Fruit fly (Drosophila melanogaster) whole organism, embryonic: ENCODE results near the gene CG3009.

Experiments
- Aef1 ChIP-seq: fragments of 200-800 bp; sonication (Bioruptor generic); IDR thresholded peaks from 3 replicates; pipeline ENCODE4 v1.3.6; 2022; ENCODE audit warnings: missing biosample characterization, missing genetic modification characterization
- B-H1 ChIP-seq: fragments of 200-800 bp; sonication (Bioruptor generic); IDR thresholded peaks from 3 replicates; pipeline ENCODE4 v1.3.6; 2022; ENCODE audit warnings: missing biosample characterization, missing genetic modification characterization
- CG10267 ChIP-seq: fragments of 200-800 bp; sonication (Bioruptor generic); optimal IDR thresholded peaks from 2 replicates; lab custom pipeline; 2018; ENCODE audit warnings: missing biosample characterization, mild to moderate bottlenecking, missing genetic modification characterization, moderate library complexity
- CG10431 ChIP-seq: fragments of 200-800 bp; sonication (Bioruptor generic); optimal IDR thresholded peaks from 3 replicates; lab custom pipeline; 2018; ENCODE audit warnings: missing biosample characterization, mild to moderate bottlenecking, missing genetic modification characterization
- CG11456 ChIP-seq: fragments of 200-800 bp; sonication (Bioruptor generic); IDR thresholded peaks from 3 replicates; pipeline ENCODE4 v1.3.6; 2022; ENCODE audit warnings: missing biosample characterization, missing genetic modification characterization
- CG11696 ChIP-seq: fragments of 200-800 bp; sonication (Bioruptor generic); IDR thresholded peaks from 2 replicates; pipeline ENCODE4 v1.3.6; 2022; ENCODE audit warnings: missing biosample characterization, missing genetic modification characterization
- CG12769 ChIP-seq: fragments of 200-800 bp; sonication (Bioruptor generic); optimal IDR thresholded peaks from 2 replicates; lab custom pipeline; 2019; ENCODE audit warnings: missing biosample characterization, mild to moderate bottlenecking, missing genetic modification characterization, moderate library complexity
- CG13123 ChIP-seq: fragments of 200-800 bp; sonication (Bioruptor generic); optimal IDR thresholded peaks from 2 replicates; lab custom pipeline; 2016; ENCODE audit warnings: missing biosample characterization, missing genetic modification characterization
- CG14050 ChIP-seq: fragments of 200-800 bp; sonication (Bioruptor generic); IDR thresholded peaks from 3 replicates; pipeline ENCODE4 v1.3.6; 2022; ENCODE audit warnings: missing biosample characterization, missing genetic modification characterization
- CG18619 ChIP-seq: fragments of 200-800 bp; sonication (Bioruptor generic); optimal IDR thresholded peaks from 3 replicates; lab custom pipeline; 2017; ENCODE audit warnings: missing biosample characterization, mild to moderate bottlenecking, missing genetic modification characterization
- CG33213 ChIP-seq: fragments of 200-800 bp; sonication (Bioruptor generic); optimal IDR thresholded peaks from 3 replicates; lab custom pipeline; 2016; ENCODE audit warnings: missing biosample characterization, missing genetic modification characterization
- CG4404 ChIP-seq: fragments of 200-800 bp; sonication (Bioruptor generic); IDR thresholded peaks from 2 replicates; pipeline ENCODE4 v1.3.6; 2022; ENCODE audit warnings: missing biosample characterization, missing genetic modification characterization
- CG4820 ChIP-seq: fragments of 200-800 bp; sonication (Bioruptor generic); optimal IDR thresholded peaks from 3 replicates; lab custom pipeline; 2016; ENCODE audit warnings: missing biosample characterization, missing genetic modification characterization
- CG6272 ChIP-seq: fragments of 200-800 bp; sonication (Bioruptor generic); IDR thresholded peaks from 2 replicates; pipeline ENCODE4 v1.3.6; 2022; ENCODE audit warnings: missing biosample characterization, missing genetic modification characterization
- CG6654 ChIP-seq: fragments of 200-800 bp; sonication (Bioruptor generic); optimal IDR thresholded peaks from 2 replicates; lab custom pipeline; 2017; ENCODE audit warnings: missing biosample characterization, mild to moderate bottlenecking, missing genetic modification characterization
- CG6765 ChIP-seq: fragments of 200-800 bp; sonication (Bioruptor generic); optimal IDR thresholded peaks from 3 replicates; lab custom pipeline; 2017; ENCODE audit warnings: missing biosample characterization, mild to moderate bottlenecking, missing genetic modification characterization
- CG7372 ChIP-seq: fragments of 200-800 bp; sonication (Bioruptor generic); IDR thresholded peaks from 2 replicates; pipeline ENCODE4 v1.3.6; 2022; ENCODE audit warnings: missing biosample characterization, missing genetic modification characterization
- CG7745 ChIP-seq: fragments of 200-800 bp; sonication (Bioruptor generic); optimal IDR thresholded peaks from 2 replicates; lab custom pipeline; 2018; ENCODE audit warnings: missing biosample characterization, mild to moderate bottlenecking, missing genetic modification characterization, moderate library complexity
- CG7963 ChIP-seq: fragments of 200-800 bp; sonication (Bioruptor generic); IDR thresholded peaks from 3 replicates; pipeline ENCODE4 v1.3.6; 2022; ENCODE audit warnings: missing biosample characterization, missing genetic modification characterization; ENCODE audit not compliant: partially characterized antibody
- CG9876 ChIP-seq: fragments of 200-800 bp; sonication (Bioruptor generic); optimal IDR thresholded peaks from 2 replicates; lab custom pipeline; 2016; ENCODE audit warnings: missing biosample characterization, missing genetic modification characterization
- Camta ChIP-seq: fragments of 200-800 bp; sonication (Bioruptor generic); optimal IDR thresholded peaks from 2 replicates; lab custom pipeline; 2016; ENCODE audit warnings: missing biosample characterization, missing genetic modification characterization
- Chrac-16 ChIP-seq: fragments of 200-800 bp; sonication (Bioruptor generic); optimal IDR thresholded peaks from 3 replicates; lab custom pipeline; 2016; ENCODE audit warnings: missing biosample characterization, missing genetic modification characterization
- Dek ChIP-seq: fragments of 200-800 bp; sonication (Bioruptor generic); optimal IDR thresholded peaks from 3 replicates; lab custom pipeline; 2019; ENCODE audit warnings: missing biosample characterization, mild to moderate bottlenecking, missing genetic modification characterization, moderate library complexity
- Doc2 ChIP-seq: fragments of 200-800 bp; sonication (Bioruptor generic); IDR thresholded peaks from 2 replicates; pipeline ENCODE4 v1.3.6; 2022; ENCODE audit warnings: missing biosample characterization, missing genetic modification characterization
- Eip74EF ChIP-seq, 2 experiments: fragments of 200-800 bp in 1 of 2; fragments of >200 bp in 1 of 2; sonication (Bioruptor generic) in 1 of 2; optimal IDR thresholded peaks; 2 replicates each; lab custom pipeline; 2017 to 2019; ENCODE audit warnings: missing biosample characterization in 2 of 2, missing genetic modification characterization in 2 of 2, mild to moderate bottlenecking in 1 of 2, moderate library complexity in 1 of 2
- H2.0 ChIP-seq: fragments of 200-800 bp; sonication (Bioruptor generic); IDR thresholded peaks from 2 replicates; pipeline ENCODE4 v1.3.6; 2022; ENCODE audit warnings: missing biosample characterization, missing genetic modification characterization
- HmgD ChIP-seq: fragments of 200-800 bp; sonication (Bioruptor generic); optimal IDR thresholded peaks from 3 replicates; lab custom pipeline; 2016; ENCODE audit warnings: missing biosample characterization, missing genetic modification characterization
- Hsf ChIP-seq: fragments of 200-800 bp; sonication (Bioruptor generic); optimal IDR thresholded peaks from 3 replicates; lab custom pipeline; 2016; ENCODE audit warnings: missing biosample characterization, missing genetic modification characterization
- Lhr ChIP-seq: fragments of 200-800 bp; sonication (Bioruptor generic); optimal IDR thresholded peaks from 3 replicates; lab custom pipeline; 2017; ENCODE audit warnings: mild to moderate bottlenecking, missing biosample characterization, missing genetic modification reagents, missing genetic modification characterization
- MBD-R2 ChIP-seq: fragments of 200-800 bp; sonication (Bioruptor generic); IDR thresholded peaks from 2 replicates; pipeline ENCODE4 v1.3.6; 2022; ENCODE audit warnings: missing biosample characterization, missing genetic modification characterization
- Myb ChIP-seq: fragments of 200-800 bp; sonication (Bioruptor generic); optimal IDR thresholded peaks from 2 replicates; lab custom pipeline; 2016; ENCODE audit warnings: missing biosample characterization, missing genetic modification characterization
- Ssrp ChIP-seq: fragments of 200-800 bp; sonication (Bioruptor generic); optimal IDR thresholded peaks from 2 replicates; lab custom pipeline; 2018; ENCODE audit warnings: missing biosample characterization, mild to moderate bottlenecking, missing genetic modification characterization, moderate library complexity
- Trl ChIP-seq, 3 experiments: fragments of >200 bp in 2 of 3; fragments of 200-800 bp in 1 of 3; sonication (Bioruptor generic) in 1 of 3; optimal IDR thresholded peaks; 2 replicates in 1 of 3; 3 replicates in 2 of 3; lab custom pipeline; 2016 to 2017; ENCODE audit warnings: missing biosample characterization in 1 of 3, missing genetic modification characterization in 1 of 3
- ap ChIP-seq: fragments of 200-800 bp; sonication (Bioruptor generic); IDR thresholded peaks from 2 replicates; pipeline ENCODE4 v1.3.6; 2022; ENCODE audit warnings: missing biosample characterization, missing genetic modification characterization
- bcd ChIP-seq: fragments of 200-800 bp; sonication (Bioruptor generic); optimal IDR thresholded peaks from 2 replicates; lab custom pipeline; 2017; ENCODE audit warnings: missing biosample characterization, mild to moderate bottlenecking, missing genetic modification characterization
- croc ChIP-seq: fragments of 200-800 bp; sonication (Bioruptor generic); conservative IDR thresholded peaks from 3 replicates; pipeline ENCODE4 v1.3.6; 2022; ENCODE audit warnings: missing biosample characterization, missing genetic modification characterization
- dati ChIP-seq: fragments of 200-800 bp; sonication (Bioruptor generic); IDR thresholded peaks from 2 replicates; pipeline ENCODE4 v1.3.6; 2022; ENCODE audit warnings: missing biosample characterization, missing genetic modification characterization
- dpn ChIP-seq, 2 experiments: fragments of 200-800 bp; sonication (Bioruptor generic); optimal IDR thresholded peaks; 3 replicates each; lab custom pipeline; 2016; ENCODE audit warnings: missing biosample characterization in 2 of 2, missing genetic modification characterization in 2 of 2
- dysf ChIP-seq: fragments of 200-800 bp; sonication (Bioruptor generic); IDR thresholded peaks from 3 replicates; pipeline ENCODE4 v1.3.6; 2022; ENCODE audit warnings: missing biosample characterization, missing genetic modification characterization
- eve ChIP-seq, 2 experiments: fragments of >200 bp; optimal IDR thresholded peaks; 2 replicates each; lab custom pipeline; 2017; ENCODE audit warnings: missing biosample characterization in 2 of 2, missing genetic modification characterization in 2 of 2
- fd64A ChIP-seq: fragments of 200-800 bp; sonication (Bioruptor generic); optimal IDR thresholded peaks from 3 replicates; lab custom pipeline; 2018; ENCODE audit warnings: missing biosample characterization, mild to moderate bottlenecking, missing genetic modification characterization
- gro ChIP-seq: fragments of 200-800 bp; sonication (Bioruptor generic); optimal IDR thresholded peaks from 2 replicates; lab custom pipeline; 2016; ENCODE audit warnings: missing biosample characterization, missing genetic modification characterization
- ken ChIP-seq: fragments of 200-800 bp; sonication (Bioruptor generic); IDR thresholded peaks from 3 replicates; pipeline ENCODE4 v1.3.6; 2022; ENCODE audit warnings: missing biosample characterization, missing genetic modification characterization
- luna ChIP-seq: fragments of 200-800 bp; sonication (Bioruptor generic); optimal IDR thresholded peaks from 2 replicates; lab custom pipeline; 2016; ENCODE audit warnings: missing biosample characterization, missing genetic modification characterization
- nau ChIP-seq: fragments of 200-800 bp; sonication (Bioruptor generic); optimal IDR thresholded peaks from 3 replicates; lab custom pipeline; 2017; ENCODE audit warnings: missing biosample characterization, mild to moderate bottlenecking, missing genetic modification characterization, missing genetic modification reagents
- pzg ChIP-seq: fragments of 200-800 bp; sonication (Bioruptor generic); optimal IDR thresholded peaks from 3 replicates; lab custom pipeline; 2018; ENCODE audit warnings: missing biosample characterization, mild to moderate bottlenecking, missing genetic modification characterization, moderate library complexity
- repo ChIP-seq: fragments of 200-800 bp; sonication (Bioruptor generic); optimal IDR thresholded peaks from 2 replicates; lab custom pipeline; 2016; ENCODE audit warnings: missing biosample characterization, missing genetic modification characterization
- sens ChIP-seq: fragments of 200-800 bp; sonication (Bioruptor generic); peaks from one replicate; lab custom pipeline; 2016; ENCODE audit warnings: missing biosample characterization, missing genetic modification characterization
- sisA ChIP-seq: fragments of 200-800 bp; sonication (Bioruptor generic); IDR thresholded peaks from 2 replicates; pipeline ENCODE4 v1.3.6; 2022; ENCODE audit warnings: missing biosample characterization, missing genetic modification characterization
- sob ChIP-seq: fragments of 200-800 bp; sonication (Bioruptor generic); IDR thresholded peaks from 2 replicates; pipeline ENCODE4 v1.3.6; 2022; ENCODE audit warnings: missing biosample characterization, missing genetic modification characterization
- ssp ChIP-seq: fragments of 200-800 bp; sonication (Bioruptor generic); IDR thresholded peaks from 2 replicates; pipeline ENCODE4 v1.3.6; 2022; ENCODE audit warnings: missing biosample characterization, missing genetic modification characterization
- sug ChIP-seq: fragments of 200-800 bp; optimal IDR thresholded peaks from 2 replicates; lab custom pipeline; 2019; ENCODE audit warnings: missing biosample characterization, mild to moderate bottlenecking, missing genetic modification characterization, moderate library complexity

Gene CG3009

dm6 chrX:4610481-4610880, 56.0 kb downstream of the CG3009 start (continued):
- no peak for TF ChIP-seq ap (GFP tag; lab: Robert Waterston, UW)
- TF ChIP-seq fd64A (GFP tag; lab: Kevin White, UChicago), result no peak
- TF ChIP-seq Dek (tag; lab: Kevin White, UChicago), result peak; percentile 24
- no peak for TF ChIP-seq H2.0
- TF ChIP-seq Trl (optimal IDR thresholded peaks at IDR 0.05; lab: Kevin White, UChicago), result no peak
- peak; percentile 28 for TF ChIP-seq Trl (GFP tag; optimal IDR thresholded peaks at IDR 0.05; lab: Kevin White, UChicago)
- no peak for TF ChIP-seq croc (GFP tag; lab: Robert Waterston, UW)
- TF ChIP-seq nau (GFP tag; lab: Kevin White, UChicago), result no peak
- no peak for TF ChIP-seq CG4820 (GFP tag; lab: Kevin White, UChicago)
- no peak for TF ChIP-seq CG18619 (GFP tag; lab: Kevin White, UChicago)
- no peak for TF ChIP-seq CG6654 (GFP tag; lab: Kevin White, UChicago)
- TF ChIP-seq B-H1 (GFP tag; lab: Robert Waterston, UW), result no peak
- TF ChIP-seq CG7745 (tag; lab: Kevin White, UChicago), result no peak
- TF ChIP-seq sens (GFP tag; lab: Kevin White, UChicago), result peak; percentile 65
- TF ChIP-seq CG12769, result peak; percentile 58
- peak; percentile 3 for TF ChIP-seq luna (GFP tag; lab: Kevin White, UChicago)
- no peak for TF ChIP-seq pzg (GFP tag; lab: Kevin White, UChicago)
- no peak for TF ChIP-seq CG11456 (GFP tag; lab: Robert Waterston, UW)
- no peak for TF ChIP-seq CG7963
- no peak for TF ChIP-seq MBD-R2
- no peak for TF ChIP-seq ssp (GFP tag; lab: Robert Waterston, UW)
- TF ChIP-seq sug (tag; lab: Kevin White, UChicago), result no peak
- no peak for TF ChIP-seq Myb (GFP tag; lab: Kevin White, UChicago)
- TF ChIP-seq bcd (GFP tag; lab: Kevin White, UChicago), result peak; percentile 27
- TF ChIP-seq Doc2 (GFP tag; lab: Robert Waterston, UW), result no peak
- no peak for TF ChIP-seq CG4404 (GFP tag; lab: Robert Waterston, UW)
- TF ChIP-seq CG14050, result 0 out of 3 replicates have a peak, but pooled peaks have one; percentile 12
- no peak for TF ChIP-seq Aef1 (GFP tag; lab: Robert Waterston, UW)
- peak in 1 of 2 experiments; percentile 10 for TF ChIP-seq eve (GFP tag; optimal IDR thresholded peaks at IDR 0.05; lab: Kevin White, UChicago)
- no peak for TF ChIP-seq Eip74EF (GFP tag; optimal IDR thresholded peaks at IDR 0.05; lab: Kevin White, UChicago)
- no peak for TF ChIP-seq sisA (GFP tag; lab: Robert Waterston, UW)
- no peak for TF ChIP-seq CG11696 (GFP tag; lab: Robert Waterston, UW)
- no peak for TF ChIP-seq CG9876
- no peak for TF ChIP-seq Chrac-16 (GFP tag; lab: Kevin White, UChicago)
- TF ChIP-seq Lhr (GFP tag; lab: Kevin White, UChicago), result no peak
- TF ChIP-seq CG10267, result no peak
- TF ChIP-seq Ssrp, result no peak
- TF ChIP-seq ken (GFP tag; lab: Robert Waterston, UW), result no peak
- no peak for TF ChIP-seq dpn (GFP tag; optimal IDR thresholded peaks at IDR 0.05; lab: Kevin White, UChicago)
- peak; percentile 17 for TF ChIP-seq CG33213 (GFP tag; lab: Kevin White, UChicago)
- TF ChIP-seq dysf (GFP tag; lab: Robert Waterston, UW), result no peak
- TF ChIP-seq HmgD (GFP tag; lab: Kevin White, UChicago), result no peak
- TF ChIP-seq dati, result no peak
- TF ChIP-seq sob (GFP tag; lab: Robert Waterston, UW), result no peak
- no peak for TF ChIP-seq Hsf (GFP tag; lab: Kevin White, UChicago)
- TF ChIP-seq CG10431, result no peak
- TF ChIP-seq repo, result no peak
- TF ChIP-seq CG13123 (GFP tag; lab: Kevin White, UChicago), result no peak
- TF ChIP-seq CG7372 (GFP tag; lab: Robert Waterston, UW), result no peak
- TF ChIP-seq CG6272, result no peak
- TF ChIP-seq gro (GFP tag; lab: Kevin White, UChicago), result peak; percentile 48
- TF ChIP-seq Camta (GFP tag; lab: Kevin White, UChicago), result peak; percentile 40
- TF ChIP-seq CG6765 (GFP tag; lab: Kevin White, UChicago), result peak; percentile 39
